Worm (Caenorhabditis elegans) whole organism, L4 larva: ENCODE results near the gene W04G3.13.

Experiments
- D1046.2 ChIP-seq: fragments of 200-800 bp; sonication (Bioruptor generic); IDR thresholded peaks from 2 replicates; pipeline ENCODE4 v1.3.6; 2022; ENCODE audit warnings: missing genetic modification characterization, missing compliant biosample characterization
- F26F4.8 ChIP-seq: fragments of 200-800 bp; sonication (Bioruptor generic); conservative IDR thresholded peaks from 2 replicates; pipeline ENCODE4 v1.3.6; 2022; ENCODE audit warnings: missing genetic modification characterization, missing compliant biosample characterization
- T26A8.4 ChIP-seq: fragments of 200-800 bp; sonication (Bioruptor generic); IDR thresholded peaks from 2 replicates; pipeline ENCODE4 v1.3.6; 2022; ENCODE audit warnings: missing genetic modification characterization, missing compliant biosample characterization
- Y48G9A.11 ChIP-seq: fragments of 200-800 bp; sonication (Bioruptor generic); IDR thresholded peaks from 2 replicates; pipeline ENCODE4 v1.3.6; 2022; ENCODE audit warnings: missing genetic modification reagents, missing genetic modification characterization, missing compliant biosample characterization
- Y5F2A.4 ChIP-seq: fragments of 200-800 bp; sonication (Bioruptor generic); optimal IDR thresholded peaks from 2 replicates; lab custom pipeline; 2018; ENCODE audit warnings: mild to moderate bottlenecking, missing genetic modification characterization, missing compliant biosample characterization
- Y75B8A.6 ChIP-seq: fragments of 200-800 bp; sonication (Bioruptor generic); IDR thresholded peaks from 2 replicates; pipeline ENCODE4 v1.3.6; 2022; ENCODE audit warnings: missing genetic modification reagents, missing genetic modification characterization, missing compliant biosample characterization
- ZK337.2 ChIP-seq: fragments of 200-800 bp; sonication (Bioruptor generic); IDR thresholded peaks from 2 replicates; pipeline ENCODE4 v1.3.6; 2022; ENCODE audit warnings: missing genetic modification reagents, missing genetic modification characterization, missing compliant biosample characterization
- ZK546.5 ChIP-seq, 2 experiments: sonication (generic microtip); optimal IDR thresholded peaks; 2 replicates each; lab custom pipeline; 2017; ENCODE audit warnings: missing biosample characterization in 2 of 2, missing genetic modification characterization in 2 of 2
- aha-1 ChIP-seq: fragments of 150-350 bp; peaks from one replicate; lab custom pipeline; 2014; ENCODE audit warnings: missing biosample characterization, missing genetic modification characterization
- attf-4 ChIP-seq: sonication (generic microtip); optimal IDR thresholded peaks from 3 replicates; lab custom pipeline; 2017; ENCODE audit warnings: missing biosample characterization, missing genetic modification characterization
- ceh-44 ChIP-seq: fragments of 200-800 bp; sonication (Bioruptor generic); IDR thresholded peaks from 2 replicates; pipeline ENCODE4 v1.3.6; 2022; ENCODE audit warnings: missing genetic modification reagents, missing genetic modification characterization, missing compliant biosample characterization
- ceh-62 ChIP-seq: sonication (generic microtip); optimal IDR thresholded peaks from 2 replicates; lab custom pipeline; 2017; ENCODE audit warnings: missing biosample characterization, missing genetic modification characterization
- cey-2 ChIP-seq: sonication (generic microtip); optimal IDR thresholded peaks from 3 replicates; lab custom pipeline; 2017; ENCODE audit warnings: missing genetic modification characterization, mild to moderate bottlenecking, missing compliant biosample characterization, antibody characterized with exemption, borderline replicate concordance; ENCODE audit not compliant: insufficient read depth
- ctbp-1 ChIP-seq: fragments of 200-800 bp; sonication (Bioruptor generic); IDR thresholded peaks from 2 replicates; pipeline ENCODE4 v1.3.6; 2022; ENCODE audit warnings: missing genetic modification reagents, missing genetic modification characterization, missing compliant biosample characterization
- daf-19 ChIP-seq: fragments of 200-800 bp; sonication (Bioruptor generic); conservative IDR thresholded peaks from 2 replicates; pipeline ENCODE4 v1.3.6; 2022; ENCODE audit warnings: missing genetic modification characterization, missing compliant biosample characterization
- duxl-1 ChIP-seq: sonication (generic microtip); optimal IDR thresholded peaks from 2 replicates; lab custom pipeline; 2016; ENCODE audit warnings: mild to moderate bottlenecking, missing genetic modification characterization, moderate library complexity, missing compliant biosample characterization; ENCODE audit not compliant: poor library complexity
- hif-1 ChIP-seq, 2 experiments: sonication (generic microtip); optimal IDR thresholded peaks; 2 replicates each; lab custom pipeline; 2016 to 2017; ENCODE audit warnings: missing compliant biosample characterization in 2 of 2, missing genetic modification characterization in 2 of 2, missing genetic modification reagents in 2 of 2, missing genotype in 2 of 2, mild to moderate bottlenecking in 1 of 2
- hmg-1.1 ChIP-seq: fragments of 200-800 bp; sonication (Bioruptor generic); IDR thresholded peaks from 2 replicates; pipeline ENCODE4 v1.3.6; 2022; ENCODE audit warnings: missing genetic modification reagents, missing genetic modification characterization, missing compliant biosample characterization
- lin-1 ChIP-seq: fragments of 200-800 bp; sonication (Bioruptor generic); IDR thresholded peaks from 2 replicates; pipeline ENCODE4 v1.3.6; 2022; ENCODE audit warnings: missing genetic modification reagents, missing genetic modification characterization, missing compliant biosample characterization
- lin-15B ChIP-seq: fragments of 150-350 bp; sonication (generic microtip); optimal IDR thresholded peaks from 3 replicates; lab custom pipeline; 2014; ENCODE audit warnings: missing biosample characterization, missing genetic modification characterization
- lin-38 ChIP-seq: fragments of 200-800 bp; sonication (Bioruptor generic); IDR thresholded peaks from 2 replicates; pipeline ENCODE4 v1.3.6; 2022; ENCODE audit warnings: missing genetic modification reagents, missing genetic modification characterization, missing compliant biosample characterization
- lin-39 ChIP-seq: fragments of 150-350 bp; optimal IDR thresholded peaks from 2 replicates; lab custom pipeline; 2014; ENCODE audit warnings: missing biosample characterization, missing genetic modification reagents, missing genetic modification characterization
- mdl-1 ChIP-seq, 2 experiments: fragments of 150-350 bp in 1 of 2; sonication (generic microtip) in 1 of 2; optimal IDR thresholded peaks; 2 replicates each; lab custom pipeline; 2014 to 2017; ENCODE audit warnings: missing biosample characterization in 2 of 2, missing genetic modification characterization in 2 of 2
- nhr-10 ChIP-seq: fragments of 150-350 bp; optimal IDR thresholded peaks from 2 replicates; lab custom pipeline; 2014; ENCODE audit warnings: missing biosample characterization, missing genetic modification characterization
- nhr-11 ChIP-seq: fragments of 150-350 bp; optimal IDR thresholded peaks from 2 replicates; lab custom pipeline; 2014; ENCODE audit warnings: missing biosample characterization, missing genetic modification characterization
- nhr-41 ChIP-seq: fragments of 200-800 bp; sonication (Bioruptor generic); IDR thresholded peaks from 2 replicates; pipeline ENCODE4 v1.3.6; 2022; ENCODE audit warnings: missing genetic modification reagents, missing genetic modification characterization, missing compliant biosample characterization
- pha-4 ChIP-seq, 2 experiments: fragments of 150-350 bp in 1 of 2; fragments of 200-800 bp in 1 of 2; sonication (Bioruptor generic) in 1 of 2; IDR thresholded peaks in 1 of 2; optimal IDR thresholded peaks in 1 of 2; 2 replicates each; pipeline versions ENCODE4 v1.3.6 to Lab custom; 2014 to 2022; ENCODE audit warnings: missing genetic modification characterization in 2 of 2, missing genetic modification reagents in 2 of 2, missing biosample characterization in 1 of 2, missing compliant biosample characterization in 1 of 2
- php-3 ChIP-seq: fragments of 200-800 bp; sonication (Bioruptor generic); IDR thresholded peaks from 2 replicates; pipeline ENCODE4 v1.3.6; 2022; ENCODE audit warnings: missing genetic modification reagents, missing genetic modification characterization, missing compliant biosample characterization
- rbr-2 ChIP-seq: sonication (generic microtip); optimal IDR thresholded peaks from 2 replicates; lab custom pipeline; 2016; ENCODE audit warnings: missing genotype, missing genetic modification characterization, missing compliant biosample characterization
- saeg-2 ChIP-seq: fragments of 200-800 bp; sonication (Bioruptor generic); IDR thresholded peaks from 2 replicates; pipeline ENCODE4 v1.3.6; 2022; ENCODE audit warnings: missing genetic modification reagents, missing genetic modification characterization, missing compliant biosample characterization
- set-16 ChIP-seq: fragments of 200-800 bp; sonication (Bioruptor generic); IDR thresholded peaks from 2 replicates; pipeline ENCODE4 v1.3.6; 2022; ENCODE audit warnings: missing genetic modification reagents, missing genetic modification characterization, missing compliant biosample characterization
- spr-1 ChIP-seq: sonication (generic microtip); optimal IDR thresholded peaks from 2 replicates; lab custom pipeline; 2016; ENCODE audit warnings: mild to moderate bottlenecking, missing genetic modification characterization, missing compliant biosample characterization
- unc-62 ChIP-seq, 3 experiments: fragments of 150-350 bp in 1 of 3; sonication (generic microtip); optimal IDR thresholded peaks in 2 of 3; peaks in 1 of 3; 1 replicate in 1 of 3; 2 replicates in 2 of 3; lab custom pipeline; 2014 to 2017; ENCODE audit warnings: missing biosample characterization in 3 of 3, missing genetic modification characterization in 3 of 3, missing genetic modification reagents in 3 of 3, missing genotype in 1 of 3
- zag-1 ChIP-seq: fragments of 150-350 bp; optimal IDR thresholded peaks from 2 replicates; lab custom pipeline; 2014; ENCODE audit warnings: missing biosample characterization, missing genetic modification characterization
- zfp-2 ChIP-seq: sonication (generic microtip); optimal IDR thresholded peaks from 2 replicates; lab custom pipeline; 2016; ENCODE audit warnings: mild to moderate bottlenecking, missing genetic modification characterization, missing compliant biosample characterization
- zfp-3 ChIP-seq: fragments of 200-800 bp; sonication (Bioruptor generic); conservative IDR thresholded peaks from 2 replicates; pipeline ENCODE4 v1.3.6; 2022; ENCODE audit warnings: missing genetic modification reagents, missing genetic modification characterization, missing compliant biosample characterization
- zip-2 ChIP-seq: fragments of 150-350 bp; optimal IDR thresholded peaks from 2 replicates; lab custom pipeline; 2014; ENCODE audit warnings: missing biosample characterization, missing genetic modification characterization
- ztf-11 ChIP-seq: fragments of 150-350 bp; optimal IDR thresholded peaks from 2 replicates; lab custom pipeline; 2014; ENCODE audit warnings: missing biosample characterization, missing genetic modification characterization
- ztf-7 ChIP-seq: fragments of 150-350 bp; optimal IDR thresholded peaks from 2 replicates; lab custom pipeline; 2014; ENCODE audit warnings: missing biosample characterization, missing genetic modification characterization

W04G3.13 gene

DNA sequence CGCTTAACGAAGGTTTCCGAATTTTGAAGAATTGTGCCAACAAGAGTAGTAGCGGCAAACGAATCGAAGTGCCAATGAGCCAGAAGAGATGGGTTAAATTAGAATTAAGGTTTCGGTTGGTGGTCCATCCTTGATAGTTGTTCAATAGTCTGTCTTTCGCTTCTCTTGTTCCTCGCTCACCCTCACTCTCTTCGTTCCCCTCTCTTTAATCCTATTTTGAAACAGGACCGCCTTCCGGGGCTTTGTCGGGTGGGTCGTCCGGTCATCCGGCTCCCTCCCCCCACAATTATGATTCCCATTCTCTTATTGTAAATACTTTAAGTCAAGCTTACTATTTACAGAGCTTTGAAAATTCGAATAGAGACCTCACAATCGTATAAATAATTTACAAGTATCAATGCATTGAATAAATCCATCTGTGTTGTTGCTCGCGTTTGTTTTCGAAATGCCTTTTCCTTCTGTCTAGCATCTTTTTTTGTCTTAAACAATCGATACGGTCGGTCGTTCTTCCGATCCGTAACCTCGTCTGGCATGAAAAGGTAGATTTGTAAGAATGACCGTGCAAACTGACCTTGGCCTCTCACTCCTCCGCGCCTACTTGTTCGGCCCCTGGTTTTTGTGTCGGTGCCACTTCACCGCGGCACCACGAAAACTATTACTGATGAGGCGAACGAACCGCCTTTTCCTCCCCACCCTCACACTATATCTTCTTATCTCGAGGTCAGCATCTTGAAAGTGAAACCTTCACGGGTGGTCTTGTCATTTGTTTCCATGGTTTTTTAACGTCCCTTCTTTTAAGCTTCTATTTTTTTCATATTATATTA lies 46.2 kb downstream of the W04G3.13 start:
- TF ChIP-seq unc-62 (GFP tag; optimal IDR thresholded peaks at IDR 0.05 in 1 of 2; lab: Kevin White, UChicago) (peak in 1 of 2 experiments; percentile 38), unc-62 (tag; optimal IDR thresholded peaks at IDR 0.05; lab: Kevin White, UChicago) (no peak), Y75B8A.6 (GFP tag; lab: Robert Waterston, UW) (no peak), hif-1 (tag; optimal IDR thresholded peaks at IDR 0.05; lab: Kevin White, UChicago) (no peak), T26A8.4 (GFP tag; lab: Robert Waterston, UW) (no peak), mdl-1 (tag; optimal IDR thresholded peaks at IDR 0.05; lab: Kevin White, UChicago) (no peak), aha-1 (tag; lab: Kevin White, UChicago) (peak; percentile 93), attf-4 (tag; lab: Kevin White, UChicago) (no peak)

DNA sequence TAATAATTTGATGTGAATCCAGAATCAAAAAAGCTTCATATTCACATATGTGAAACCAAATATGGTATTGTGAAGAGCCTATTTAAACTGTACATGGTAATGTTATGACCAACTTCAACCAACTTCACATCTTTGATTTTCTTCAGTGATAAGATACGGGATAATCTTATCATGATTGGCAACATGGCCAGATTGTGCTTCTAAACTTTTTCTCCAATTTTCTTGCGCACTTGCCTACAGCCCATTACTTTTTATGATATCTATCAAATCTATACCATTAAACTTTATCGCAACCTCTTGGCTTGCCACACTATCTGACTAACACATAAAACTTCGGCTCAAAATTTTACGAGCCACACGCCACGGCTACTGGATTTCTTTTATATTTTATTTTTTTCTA lies 47.2 kb downstream of the W04G3.13 start:
- TF ChIP-seq saeg-2 (GFP tag; lab: Robert Waterston, UW), result no peak
- no peak for TF ChIP-seq ztf-7
- no peak for TF ChIP-seq Y5F2A.4 (GFP tag; lab: Kevin White, UChicago)
- no peak for TF ChIP-seq aha-1 (tag; lab: Kevin White, UChicago)
- no peak for TF ChIP-seq ZK337.2 (GFP tag; lab: Robert Waterston, UW)
- TF ChIP-seq zip-2 (tag; lab: Kevin White, UChicago), result no peak
- no peak for TF ChIP-seq pha-4 (GFP tag; IDR thresholded peaks at IDR 0.05; lab: Robert Waterston, UW)
- no peak for TF ChIP-seq pha-4 (tag; optimal IDR thresholded peaks at IDR 0.05; lab: Kevin White, UChicago)
- TF ChIP-seq hmg-1.1 (GFP tag; lab: Robert Waterston, UW), result no peak
- TF ChIP-seq T26A8.4 (GFP tag; lab: Robert Waterston, UW), result no peak
- no peak for TF ChIP-seq ceh-44 (GFP tag; lab: Robert Waterston, UW)
- no peak for TF ChIP-seq D1046.2 (GFP tag; lab: Robert Waterston, UW)
- TF ChIP-seq zfp-3 (GFP tag; lab: Robert Waterston, UW), result no peak
- TF ChIP-seq lin-39 (tag; lab: Kevin White, UChicago), result no peak
- no peak for TF ChIP-seq nhr-10 (tag; lab: Kevin White, UChicago)

DNA sequence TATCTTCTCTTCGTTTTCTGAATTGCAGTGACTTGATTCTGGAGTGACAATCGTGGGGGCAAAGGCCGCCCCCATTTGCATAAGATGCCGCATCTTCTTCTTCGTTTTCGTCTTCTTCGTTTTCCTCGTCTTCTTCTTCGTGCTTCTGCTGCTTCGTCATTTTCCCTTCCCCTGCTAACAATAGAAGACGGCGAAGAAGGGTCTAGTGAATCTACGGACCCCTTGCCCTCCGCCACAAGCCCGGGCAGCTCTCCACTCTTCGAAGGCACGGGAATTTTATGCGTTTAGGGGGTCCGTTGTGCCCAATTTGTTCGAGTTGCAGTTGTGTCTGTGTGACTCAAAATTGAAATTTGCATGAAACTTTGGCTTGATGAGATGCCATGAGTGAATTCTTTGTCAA lies 47.7 kb downstream of the W04G3.13 start:
- TF ChIP-seq unc-62 (GFP tag; optimal IDR thresholded peaks at IDR 0.05 in 1 of 2; lab: Kevin White, UChicago) (peak in 1 of 2 experiments; percentile 22), unc-62 (tag; optimal IDR thresholded peaks at IDR 0.05; lab: Kevin White, UChicago) (no peak), ctbp-1 (GFP tag; lab: Robert Waterston, UW) (0 out of 2 replicates have a peak, but pooled peaks have one; percentile 42), php-3 (GFP tag; lab: Robert Waterston, UW) (no peak), ztf-11 (tag; lab: Kevin White, UChicago) (no peak), ZK546.5 (tag; optimal IDR thresholded peaks at IDR 0.05; lab: Kevin White, UChicago) (no peak), nhr-41 (GFP tag; lab: Robert Waterston, UW) (no peak), zag-1 (tag; lab: Kevin White, UChicago) (no peak), cey-2 (no peak), rbr-2 (tag; lab: Kevin White, UChicago) (no peak), daf-19 (GFP tag; lab: Robert Waterston, UW) (no peak), Y48G9A.11 (GFP tag; lab: Robert Waterston, UW) (no peak), F26F4.8 (GFP tag; lab: Robert Waterston, UW) (no peak), ceh-44 (GFP tag; lab: Robert Waterston, UW) (no peak), set-16 (GFP tag; lab: Robert Waterston, UW) (peak; percentile 49), nhr-11 (tag; lab: Kevin White, UChicago) (no peak), lin-15B (tag; lab: Kevin White, UChicago) (no peak), hif-1 (tag; optimal IDR thresholded peaks at IDR 0.05; lab: Kevin White, UChicago) (no peak), spr-1 (tag; lab: Kevin White, UChicago) (no peak), duxl-1 (tag; lab: Kevin White, UChicago) (no peak), lin-38 (no peak), zfp-2 (tag; lab: Kevin White, UChicago) (no peak), ceh-62 (tag; lab: Kevin White, UChicago) (no peak), lin-1 (GFP tag; lab: Robert Waterston, UW) (no peak)
- TF ChIP-seq, all 104 proteins: peak for 3
